Worm (Caenorhabditis elegans) whole organism, young adult: ENCODE results near the gene F59E12.1.

ENCODE experiments used
- F57C9.4 ChIP-seq: sonication (generic microtip); optimal IDR thresholded peaks from 2 replicates; lab custom pipeline; 2017; ENCODE audit warnings: mild to moderate bottlenecking, missing genetic modification characterization, missing compliant biosample characterization
- dpl-1 ChIP-seq: fragments of 150-350 bp; optimal IDR thresholded peaks from 2 replicates; lab custom pipeline; 2014; ENCODE audit warnings: missing biosample characterization, missing genetic modification reagents, missing genetic modification characterization
- hlh-12 ChIP-seq: sonication (generic microtip); optimal IDR thresholded peaks from 2 replicates; lab custom pipeline; 2016; ENCODE audit warnings: missing genetic modification characterization, missing compliant biosample characterization
- lir-1 ChIP-seq: fragments of 200-800 bp; sonication (Bioruptor generic); conservative IDR thresholded peaks from 2 replicates; pipeline ENCODE4 v1.3.6; 2022; ENCODE audit warnings: missing genetic modification reagents, missing genetic modification characterization, missing compliant biosample characterization

ce11 chrII:5638059-5638458 lies 16.3 kb upstream of the F59E12.1 start, which contains the start of gene F59E12.3:
- no peak for TF ChIP-seq F57C9.4
- no peak for TF ChIP-seq hlh-12 (tag; lab: Kevin White, UChicago)
- no peak for TF ChIP-seq lir-1
- no peak for TF ChIP-seq dpl-1 (GFP tag; lab: Kevin White, UChicago)
